Worm (Caenorhabditis elegans) whole organism, L1 larva: ENCODE measurements around the gene cnc-5.

Source experiments
- Y116A8C.19 ChIP-seq: sonication (generic microtip); optimal IDR thresholded peaks from 2 replicates; lab custom pipeline; 2016; ENCODE audit warnings: missing compliant biosample characterization, missing genetic modification characterization, borderline replicate concordance
- aly-2 ChIP-seq: fragments of 150-350 bp; optimal IDR thresholded peaks from 2 replicates; lab custom pipeline; 2014; ENCODE audit warnings: missing biosample characterization, missing genetic modification characterization
- ama-1 ChIP-seq: fragments of 150-350 bp; optimal IDR thresholded peaks from 2 replicates; lab custom pipeline; 2014
- dsc-1 ChIP-seq: sonication (generic microtip); optimal IDR thresholded peaks from 2 replicates; lab custom pipeline; 2016; ENCODE audit warnings: mild to moderate bottlenecking, missing genetic modification characterization, missing compliant biosample characterization
- egl-27 ChIP-seq, 2 experiments: fragments of 150-350 bp in 1 of 2; sonication (generic microtip); optimal IDR thresholded peaks; 3 replicates each; lab custom pipeline; 2017 to 2018; ENCODE audit warnings: missing biosample characterization in 2 of 2, missing genetic modification characterization in 2 of 2, missing genetic modification reagents in 2 of 2
- fkh-10 ChIP-seq: sonication (generic microtip); optimal IDR thresholded peaks from 2 replicates; lab custom pipeline; 2017; ENCODE audit warnings: missing biosample characterization, missing genetic modification reagents, missing genetic modification characterization
- jun-1 ChIP-seq: fragments of 150-350 bp; optimal IDR thresholded peaks from 2 replicates; lab custom pipeline; 2014; ENCODE audit warnings: missing biosample characterization, missing genetic modification reagents, missing genetic modification characterization
- lin-13 ChIP-seq: fragments of 150-350 bp; optimal IDR thresholded peaks from 2 replicates; lab custom pipeline; 2014; ENCODE audit warnings: missing biosample characterization, missing genetic modification reagents, missing genetic modification characterization
- lir-3 ChIP-seq: sonication (generic microtip); optimal IDR thresholded peaks from 2 replicates; lab custom pipeline; 2016; ENCODE audit warnings: mild to moderate bottlenecking, missing genetic modification characterization, moderate library complexity, missing compliant biosample characterization; ENCODE audit not compliant: poor library complexity
- lsy-2 ChIP-seq, 2 experiments: fragments of 150-350 bp; optimal IDR thresholded peaks; 2 replicates each; lab custom pipeline; 2014; ENCODE audit warnings: missing biosample characterization in 2 of 2, missing genetic modification characterization in 2 of 2
- pax-3 ChIP-seq: fragments of 200-800 bp; sonication (Bioruptor generic); optimal IDR thresholded peaks from 2 replicates; lab custom pipeline; 2018; ENCODE audit warnings: mild to moderate bottlenecking, missing genetic modification characterization, moderate library complexity, missing compliant biosample characterization
- pqm-1 ChIP-seq: sonication (generic microtip); optimal IDR thresholded peaks from 3 replicates; lab custom pipeline; 2017; ENCODE audit warnings: missing biosample characterization, missing genetic modification characterization
- unc-62 ChIP-seq: fragments of 150-350 bp; optimal IDR thresholded peaks from 2 replicates; lab custom pipeline; 2014; ENCODE audit warnings: missing biosample characterization, missing genetic modification reagents, missing genetic modification characterization
- zag-1 ChIP-seq: fragments of 150-350 bp; optimal IDR thresholded peaks from 2 replicates; lab custom pipeline; 2014; ENCODE audit warnings: missing biosample characterization, missing genetic modification characterization

DNA sequence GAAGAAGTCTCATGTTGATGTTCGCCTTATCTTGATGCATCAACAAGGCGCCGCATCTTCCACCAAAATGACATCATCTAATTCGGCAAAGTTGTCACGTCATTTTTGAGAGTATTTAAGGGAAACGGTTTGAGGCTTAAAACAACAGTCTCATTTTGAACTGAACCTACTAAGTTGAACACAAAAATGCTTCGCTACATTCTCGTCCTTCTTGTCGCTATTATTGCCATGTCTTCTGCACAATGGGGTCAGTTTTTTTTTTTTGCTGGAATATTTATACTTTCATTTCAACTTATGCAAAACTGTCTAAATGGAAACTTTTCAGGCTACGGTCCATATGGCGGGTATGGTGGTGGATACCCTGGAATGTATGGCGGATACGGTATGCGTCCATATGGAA, 1.9 kb downstream of the cnc-5 start, which contains the start of gene cnc-4:
- no peak for TF ChIP-seq jun-1
- no peak for TF ChIP-seq pqm-1 (tag; lab: Kevin White, UChicago)
- no peak for TF ChIP-seq fkh-10 (GFP tag; lab: Kevin White, UChicago)
- no peak for TF ChIP-seq pax-3 (tag; lab: Kevin White, UChicago)
- TF ChIP-seq unc-62 = no peak
- no peak for TF ChIP-seq dsc-1 (tag; lab: Kevin White, UChicago)
- no peak for TF ChIP-seq aly-2 (tag; lab: Kevin White, UChicago)
- TF ChIP-seq Y116A8C.19 (tag; lab: Kevin White, UChicago) = no peak
- no peak for TF ChIP-seq lsy-2 (tag; optimal IDR thresholded peaks at IDR 0.05; lab: Kevin White, UChicago)
- TF ChIP-seq lin-13 (GFP tag; lab: Kevin White, UChicago) = no peak
- TF ChIP-seq egl-27 (tag; optimal IDR thresholded peaks at IDR 0.05; lab: Kevin White, UChicago) = no peak
- TF ChIP-seq ama-1 (lab: Kevin White, UChicago) = no peak
- TF ChIP-seq lir-3 (tag; lab: Kevin White, UChicago) = no peak
- TF ChIP-seq zag-1 (tag; lab: Kevin White, UChicago) = no peak
